Fruit fly (Drosophila melanogaster) whole organism, pupa: ENCODE measurements around the gene CG11563.

Experiments used
- CG10348 ChIP-seq: fragments of 200-800 bp; sonication (Bioruptor generic); IDR thresholded peaks from 2 replicates; pipeline ENCODE4 v1.3.6; 2022; ENCODE audit warnings: missing biosample characterization, missing genetic modification characterization
- CG12605 ChIP-seq: fragments of 200-800 bp; sonication (Bioruptor generic); IDR thresholded peaks from 2 replicates; pipeline ENCODE4 v1.3.6; 2022; ENCODE audit warnings: missing biosample characterization, missing genetic modification characterization
- CG13204 ChIP-seq: fragments of 200-800 bp; sonication (Bioruptor generic); optimal IDR thresholded peaks from 2 replicates; lab custom pipeline; 2018; ENCODE audit warnings: missing biosample characterization, mild to moderate bottlenecking, missing genetic modification characterization, moderate library complexity
- CG14655 ChIP-seq: fragments of 200-800 bp; sonication (Bioruptor generic); optimal IDR thresholded peaks from 3 replicates; lab custom pipeline; 2017; ENCODE audit warnings: mild to moderate bottlenecking, missing biosample characterization, missing genetic modification reagents, missing genetic modification characterization
- CG15710 ChIP-seq: fragments of 200-800 bp; sonication (Bioruptor generic); optimal IDR thresholded peaks from 2 replicates; lab custom pipeline; 2018; ENCODE audit warnings: missing biosample characterization, mild to moderate bottlenecking, missing genetic modification characterization, moderate library complexity
- CG32121 ChIP-seq: fragments of 200-800 bp; sonication (Bioruptor generic); IDR thresholded peaks from 2 replicates; pipeline ENCODE4 v1.3.6; 2022; ENCODE audit warnings: missing biosample characterization, missing genetic modification characterization
- CG34367 ChIP-seq: fragments of 200-800 bp; sonication (Bioruptor generic); optimal IDR thresholded peaks from 2 replicates; lab custom pipeline; 2018; ENCODE audit warnings: missing biosample characterization, mild to moderate bottlenecking, missing genetic modification characterization
- CG4496 ChIP-seq: fragments of 200-800 bp; sonication (Bioruptor generic); IDR thresholded peaks from 3 replicates; pipeline ENCODE4 v1.3.6; 2022; ENCODE audit warnings: missing biosample characterization, missing genetic modification characterization
- CG8159 ChIP-seq: fragments of 200-800 bp; sonication (Bioruptor generic); optimal IDR thresholded peaks from 3 replicates; lab custom pipeline; 2018; ENCODE audit warnings: missing biosample characterization, mild to moderate bottlenecking, missing genetic modification characterization, moderate library complexity
- CG8301 ChIP-seq: fragments of 200-800 bp; sonication (Bioruptor generic); optimal IDR thresholded peaks from 2 replicates; lab custom pipeline; 2018; ENCODE audit warnings: missing biosample characterization, mild to moderate bottlenecking, missing genetic modification characterization
- CG9948 ChIP-seq: fragments of 200-800 bp; sonication (Bioruptor generic); optimal IDR thresholded peaks from 2 replicates; lab custom pipeline; 2018; ENCODE audit warnings: missing biosample characterization, mild to moderate bottlenecking, missing genetic modification characterization, moderate library complexity
- D1 ChIP-seq: fragments of 200-800 bp; sonication (Bioruptor generic); optimal IDR thresholded peaks from 2 replicates; lab custom pipeline; 2018; ENCODE audit warnings: missing biosample characterization, mild to moderate bottlenecking, missing genetic modification characterization, moderate library complexity
- EcR ChIP-seq: fragments of 200-800 bp; sonication (Bioruptor generic); optimal IDR thresholded peaks from 3 replicates; lab custom pipeline; 2019; ENCODE audit warnings: missing biosample characterization, missing genetic modification characterization, mild to moderate bottlenecking, moderate library complexity, missing genetic modification reagents
- Ets98B ChIP-seq: fragments of 200-800 bp; sonication (Bioruptor generic); IDR thresholded peaks from 2 replicates; pipeline ENCODE4 v1.3.6; 2022; ENCODE audit warnings: missing biosample characterization, missing genetic modification characterization
- Pif1A ChIP-seq: fragments of 200-800 bp; sonication (Bioruptor generic); optimal IDR thresholded peaks from 3 replicates; lab custom pipeline; 2016; ENCODE audit warnings: missing biosample characterization, missing genetic modification characterization
- Pif1B ChIP-seq: fragments of 200-800 bp; sonication (Bioruptor generic); optimal IDR thresholded peaks from 3 replicates; lab custom pipeline; 2016; ENCODE audit warnings: missing biosample characterization, missing genetic modification characterization
- Snoo ChIP-seq: fragments of 200-800 bp; sonication (Bioruptor generic); optimal IDR thresholded peaks from 3 replicates; lab custom pipeline; 2017; ENCODE audit warnings: missing biosample characterization, mild to moderate bottlenecking, missing genetic modification characterization, inconsistent platforms
- fd96Ca ChIP-seq: fragments of 200-800 bp; sonication (Bioruptor generic); IDR thresholded peaks from 3 replicates; pipeline ENCODE4 v1.3.6; 2022; ENCODE audit warnings: missing biosample characterization, missing genetic modification characterization
- gl ChIP-seq: fragments of 200-800 bp; sonication (Bioruptor generic); optimal IDR thresholded peaks from 2 replicates; lab custom pipeline; 2018; ENCODE audit warnings: missing biosample characterization, mild to moderate bottlenecking, missing genetic modification characterization
- rn ChIP-seq: fragments of 200-800 bp; sonication (Bioruptor generic); IDR thresholded peaks from 2 replicates; pipeline ENCODE4 v1.3.6; 2022; ENCODE audit warnings: missing biosample characterization, missing genetic modification characterization

CG11563 gene

DNA sequence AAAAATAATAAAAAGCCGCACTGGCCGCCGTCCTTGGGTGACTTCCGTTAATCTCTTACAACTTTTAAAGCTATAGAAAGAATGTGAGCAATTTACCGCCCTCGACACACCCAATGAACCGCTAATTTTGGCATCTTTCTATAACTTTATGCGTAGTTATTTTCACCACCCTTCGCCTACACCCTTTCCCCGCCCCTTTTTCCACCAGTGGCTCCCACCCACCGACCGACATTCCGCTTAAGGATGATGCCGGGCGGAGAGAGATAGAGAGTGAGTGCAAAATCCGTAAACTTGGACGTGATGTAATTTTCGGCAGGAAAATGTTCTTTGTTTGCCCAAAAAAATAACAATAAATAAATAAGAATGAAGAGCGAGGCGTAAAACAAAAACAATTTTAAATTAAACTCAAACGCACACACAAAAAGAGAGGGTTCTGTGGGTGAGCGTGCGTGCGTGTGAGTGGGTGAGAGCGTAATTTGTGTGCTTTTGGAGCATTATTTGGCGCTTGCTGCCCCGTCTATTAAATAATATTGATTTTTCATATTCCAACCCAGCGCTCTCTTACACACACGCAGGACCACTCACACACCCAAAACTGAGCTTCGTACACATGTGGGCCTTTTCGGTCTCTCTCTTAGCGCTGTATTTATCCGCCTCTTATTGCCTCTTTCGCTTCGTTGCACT lies 40.8 kb downstream of the CG11563 start:
- no peak for TF ChIP-seq CG15710 (tag; lab: Kevin White, UChicago)
- no peak for TF ChIP-seq Pif1B (GFP tag; lab: Kevin White, UChicago)
- no peak for TF ChIP-seq CG14655 (GFP tag; lab: Kevin White, UChicago)
- no peak for TF ChIP-seq EcR
- TF ChIP-seq CG4496 (GFP tag; lab: Robert Waterston, UW) = no peak
- no peak for TF ChIP-seq CG12605
- TF ChIP-seq CG9948 = no peak
- no peak for TF ChIP-seq Snoo
- no peak for TF ChIP-seq CG32121 (GFP tag; lab: Robert Waterston, UW)
- no peak for TF ChIP-seq CG13204 (GFP tag; lab: Kevin White, UChicago)
- TF ChIP-seq rn (GFP tag; lab: Robert Waterston, UW) = no peak
- no peak for TF ChIP-seq Pif1A (GFP tag; lab: Kevin White, UChicago)
- no peak for TF ChIP-seq CG8159 (tag; lab: Kevin White, UChicago)
- no peak for TF ChIP-seq CG8301 (tag; lab: Kevin White, UChicago)
- TF ChIP-seq D1 = no peak
- TF ChIP-seq Ets98B (GFP tag; lab: Robert Waterston, UW) = no peak
- TF ChIP-seq gl (tag; lab: Kevin White, UChicago) = no peak
- no peak for TF ChIP-seq CG10348
- no peak for TF ChIP-seq CG34367 (tag; lab: Kevin White, UChicago)
- no peak for TF ChIP-seq fd96Ca (GFP tag; lab: Robert Waterston, UW)
